Worm (Caenorhabditis elegans) whole organism, midembryonic: Measurements from ENCODE around the gene F54F7.2.
A peak's percentile ranks its signal among the peaks of the same experiment; 100 is the strongest.

Experiments used
- T22C8.4 ChIP-seq: fragments of 200-800 bp; sonication (Bioruptor generic); IDR thresholded peaks from 2 replicates; pipeline ENCODE4 v1.3.6; 2022; ENCODE audit warnings: missing genetic modification characterization, missing compliant biosample characterization
- cog-1 ChIP-seq: sonication (generic microtip); optimal IDR thresholded peaks from 2 replicates; lab custom pipeline; 2016; ENCODE audit warnings: missing genetic modification characterization, missing compliant biosample characterization
- flt-1 ChIP-seq: fragments of 200-800 bp; sonication (Bioruptor generic); IDR thresholded peaks from 2 replicates; pipeline ENCODE4 v1.3.6; 2022; ENCODE audit warnings: missing genetic modification characterization, missing compliant biosample characterization
- klf-2 ChIP-seq: fragments of 200-800 bp; sonication (Bioruptor generic); conservative IDR thresholded peaks from 2 replicates; pipeline ENCODE4 v1.3.6; 2022; ENCODE audit warnings: missing genetic modification reagents, missing genetic modification characterization, missing compliant biosample characterization
- med-1 ChIP-seq: sonication (generic microtip); optimal IDR thresholded peaks from 2 replicates; lab custom pipeline; 2017; ENCODE audit warnings: missing genetic modification characterization, mild to moderate bottlenecking, missing compliant biosample characterization, antibody characterized with exemption, missing genetic modification reagents; ENCODE audit not compliant: insufficient read depth
- ref-1 ChIP-seq: fragments of 200-800 bp; sonication (Bioruptor generic); conservative IDR thresholded peaks from 2 replicates; pipeline ENCODE4 v1.3.6; 2022; ENCODE audit warnings: missing genetic modification reagents, missing genetic modification characterization, missing compliant biosample characterization
- tab-1 ChIP-seq: fragments of 200-800 bp; sonication (Bioruptor generic); IDR thresholded peaks from 2 replicates; pipeline ENCODE4 v1.3.6; 2022; ENCODE audit warnings: missing genetic modification characterization, missing compliant biosample characterization
- ztf-23 ChIP-seq: fragments of 200-800 bp; sonication (Bioruptor generic); IDR thresholded peaks from 2 replicates; pipeline ENCODE4 v1.3.6; 2022; ENCODE audit warnings: missing genetic modification reagents, missing genetic modification characterization, missing compliant biosample characterization
- ztf-29 ChIP-seq: fragments of 200-800 bp; sonication (Bioruptor generic); IDR thresholded peaks from 2 replicates; pipeline ENCODE4 v1.3.6; 2022; ENCODE audit warnings: missing genetic modification reagents, missing genetic modification characterization, missing compliant biosample characterization

Gene F54F7.2

DNA sequence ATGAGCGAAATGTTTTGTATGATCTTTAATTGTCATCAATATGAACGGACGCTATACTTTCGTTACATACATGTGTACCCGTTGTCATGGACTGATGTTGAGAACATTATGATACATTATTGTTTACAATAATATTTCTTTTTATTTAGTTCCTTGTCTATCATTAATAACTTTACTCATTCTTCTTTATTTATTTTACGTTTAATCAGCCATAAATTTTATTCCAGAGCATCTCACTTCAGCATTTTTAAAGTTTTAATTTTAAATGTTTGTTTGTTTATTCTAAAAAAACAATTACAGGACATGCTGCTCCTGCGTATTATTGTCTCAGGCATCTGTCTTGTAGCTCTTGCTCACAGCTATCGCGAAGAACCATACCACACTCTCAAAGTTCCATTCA is at the start of gene F54F7.2:
Gene F54F7.2, plus strand, starts transcription at position 301 of the 400 bp plus-strand sequence.
- no peak for TF ChIP-seq T22C8.4
- no peak for TF ChIP-seq ztf-23 (GFP tag; lab: Robert Waterston, UW)
- no peak for TF ChIP-seq ref-1 (GFP tag; lab: Robert Waterston, UW)
- no peak for TF ChIP-seq tab-1 (GFP tag; lab: Robert Waterston, UW)
- no peak for TF ChIP-seq med-1 (GFP tag; lab: Kevin White, UChicago)
- TF ChIP-seq klf-2 (GFP tag; lab: Robert Waterston, UW): no peak
- TF ChIP-seq cog-1 (tag; lab: Kevin White, UChicago): no peak
- TF ChIP-seq ztf-29 (GFP tag; lab: Robert Waterston, UW): no peak
- TF ChIP-seq flt-1 (GFP tag; lab: Robert Waterston, UW): no peak

DNA sequence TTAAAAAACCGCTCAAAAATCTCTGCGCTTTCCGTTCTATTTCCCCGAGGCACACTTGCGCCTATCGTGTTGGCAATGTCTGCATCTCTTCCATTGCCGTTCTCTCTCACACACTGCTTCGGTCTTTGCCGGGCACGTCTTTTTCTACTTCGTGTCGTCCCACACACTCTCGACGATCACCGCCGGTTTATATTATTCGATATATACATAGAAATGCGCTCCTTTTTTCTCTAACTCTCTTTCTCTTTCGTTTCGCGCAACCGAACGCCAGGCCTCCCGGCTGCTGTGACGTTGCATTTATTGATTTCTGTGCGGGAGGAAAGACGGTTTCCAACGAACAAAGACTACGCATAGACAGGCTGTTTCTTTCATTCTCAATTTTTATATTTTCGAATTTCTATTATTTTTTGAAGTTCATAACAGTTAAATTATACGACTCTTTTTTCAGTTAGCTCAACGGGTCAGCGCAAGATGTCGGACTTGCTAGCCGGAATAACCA is 45.4 kb upstream of the F54F7.2 start, which contains the start of gene rsd-3:
Gene rsd-3, plus strand, starts transcription at position 449 of the 499 bp plus-strand sequence.
- no peak for TF ChIP-seq ref-1 (GFP tag; lab: Robert Waterston, UW)
- TF ChIP-seq flt-1 (GFP tag; lab: Robert Waterston, UW): peak; percentile 66; the same call in 1 of the 2 replicates
- peak; percentile 77; the same call in 1 of the 2 replicates for TF ChIP-seq T22C8.4
- no peak for TF ChIP-seq ztf-29 (GFP tag; lab: Robert Waterston, UW)
- TF ChIP-seq med-1 (GFP tag; lab: Kevin White, UChicago): no peak
- TF ChIP-seq tab-1 (GFP tag; lab: Robert Waterston, UW): no peak
- no peak for TF ChIP-seq klf-2 (GFP tag; lab: Robert Waterston, UW)
- TF ChIP-seq ztf-23 (GFP tag; lab: Robert Waterston, UW): no peak
- peak; percentile 42 for TF ChIP-seq cog-1 (tag; lab: Kevin White, UChicago)

DNA sequence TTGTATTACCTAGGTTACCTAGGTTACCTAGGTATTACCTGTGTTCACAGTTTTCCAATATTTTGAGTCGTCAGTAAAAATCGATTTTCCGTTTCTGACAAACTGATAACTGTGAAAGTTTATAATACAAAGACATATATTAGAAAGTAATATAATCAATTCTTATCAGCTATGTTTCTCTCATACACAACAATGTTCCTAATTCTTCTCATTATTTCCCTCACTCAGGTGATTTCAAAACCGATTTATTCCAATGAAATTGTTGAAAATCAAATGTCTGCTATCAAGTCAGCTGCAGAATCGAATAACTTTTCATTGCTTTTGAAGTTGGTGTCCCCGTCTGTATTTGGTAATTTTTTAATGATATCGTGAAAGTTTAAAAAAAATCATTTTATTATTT is 39.4 kb upstream of the F54F7.2 start, which contains the start of gene C34E11.4:
Gene C34E11.4, plus strand, starts transcription at position 154 of the 400 bp plus-strand sequence.
- no peak for TF ChIP-seq cog-1 (tag; lab: Kevin White, UChicago)
- TF ChIP-seq tab-1 (GFP tag; lab: Robert Waterston, UW): no peak
- no peak for TF ChIP-seq klf-2 (GFP tag; lab: Robert Waterston, UW)
- TF ChIP-seq ztf-29 (GFP tag; lab: Robert Waterston, UW): no peak
- TF ChIP-seq ref-1 (GFP tag; lab: Robert Waterston, UW): no peak
- no peak for TF ChIP-seq flt-1 (GFP tag; lab: Robert Waterston, UW)
- TF ChIP-seq ztf-23 (GFP tag; lab: Robert Waterston, UW): no peak
- TF ChIP-seq T22C8.4: no peak
- TF ChIP-seq med-1 (GFP tag; lab: Kevin White, UChicago): no peak

DNA sequence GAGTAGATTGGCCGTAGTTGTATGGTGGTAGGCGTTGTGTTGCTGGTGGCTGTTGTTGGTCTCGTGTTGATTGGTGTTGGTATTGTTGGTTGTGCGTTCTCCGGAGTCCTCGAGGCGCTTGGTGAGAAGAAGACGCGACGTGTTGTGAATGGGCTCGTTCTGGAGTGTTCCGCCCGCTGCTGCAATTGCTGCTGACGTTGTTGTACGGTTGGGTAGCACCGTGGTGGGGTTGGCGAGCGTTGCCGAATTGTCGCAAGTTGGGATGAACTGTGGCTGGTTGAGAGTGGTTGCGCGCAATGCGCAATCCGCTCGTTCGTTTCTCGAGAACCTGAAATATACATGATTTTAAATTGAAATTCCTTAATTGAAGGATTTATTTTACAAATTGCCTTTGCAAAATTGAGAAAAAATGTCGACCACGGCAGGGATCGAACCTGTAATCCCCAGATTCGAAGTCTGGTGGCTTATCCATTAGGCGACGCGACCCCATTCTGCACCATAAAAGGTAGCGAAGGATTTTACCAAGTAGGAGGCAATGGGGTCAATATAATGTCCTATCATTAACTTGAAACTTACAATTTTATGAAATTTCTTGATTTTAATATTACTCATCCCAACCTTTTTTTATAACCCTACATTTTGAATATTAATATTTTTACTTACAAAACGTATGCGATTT is 37.1 kb upstream of the F54F7.2 start:
- TF ChIP-seq tab-1 (GFP tag; lab: Robert Waterston, UW) (no peak), flt-1 (GFP tag; lab: Robert Waterston, UW) (no peak), cog-1 (tag; lab: Kevin White, UChicago) (no peak), med-1 (GFP tag; lab: Kevin White, UChicago) (no peak), ztf-23 (GFP tag; lab: Robert Waterston, UW) (no peak), klf-2 (GFP tag; lab: Robert Waterston, UW) (no peak), T22C8.4 (no peak), ztf-29 (GFP tag; lab: Robert Waterston, UW) (no peak), ref-1 (GFP tag; lab: Robert Waterston, UW) (no peak)

DNA sequence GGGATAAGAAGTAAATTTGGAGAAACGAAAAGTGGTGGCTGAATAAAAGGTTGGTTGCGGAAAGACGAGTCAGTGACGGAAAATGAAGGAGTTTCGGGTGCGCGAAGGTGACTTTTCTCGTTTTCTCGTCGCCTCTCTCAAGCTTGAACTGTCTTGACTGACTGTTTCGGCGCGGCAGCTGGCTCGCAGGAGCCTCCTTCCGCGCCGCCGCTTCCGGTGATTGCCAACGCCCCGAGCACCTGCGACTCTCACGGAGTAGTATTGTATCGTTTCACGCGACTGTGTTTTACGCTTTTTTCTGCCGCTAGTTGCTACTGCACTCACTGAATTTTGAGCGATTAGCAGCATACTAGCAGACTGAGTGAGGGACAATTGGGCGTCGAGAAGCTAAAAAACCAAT is 28.8 kb upstream of the F54F7.2 start, which contains the start of gene C34E11.2:
Gene C34E11.2, minus strand, starts transcription at position 84 of the 400 bp plus-strand sequence.
- no peak for TF ChIP-seq med-1 (GFP tag; lab: Kevin White, UChicago)
- no peak for TF ChIP-seq ref-1 (GFP tag; lab: Robert Waterston, UW)

DNA sequence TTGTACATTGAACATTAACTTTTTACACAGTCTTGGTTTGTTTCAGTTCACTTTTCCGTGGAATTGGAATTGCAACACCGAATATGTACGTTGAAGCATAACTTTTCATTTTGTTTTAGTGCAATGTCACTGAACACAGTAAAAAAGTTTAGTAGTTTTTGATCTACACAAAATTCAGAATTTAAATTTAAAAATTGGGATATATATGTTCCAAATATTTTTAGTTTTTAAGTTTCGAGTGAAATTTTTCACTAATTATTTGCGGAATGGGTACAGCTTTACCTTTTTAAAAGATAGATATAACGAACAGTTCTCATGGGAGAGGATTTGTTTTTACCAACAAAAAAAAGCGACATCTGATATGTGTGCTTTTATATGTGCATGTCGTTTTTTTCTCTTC is 26.6 kb upstream of the F54F7.2 start:
- TF ChIP-seq flt-1 (GFP tag; lab: Robert Waterston, UW): no peak
- TF ChIP-seq ztf-23 (GFP tag; lab: Robert Waterston, UW): no peak
- TF ChIP-seq cog-1 (tag; lab: Kevin White, UChicago): no peak
- TF ChIP-seq ztf-29 (GFP tag; lab: Robert Waterston, UW): no peak
- TF ChIP-seq klf-2 (GFP tag; lab: Robert Waterston, UW): no peak
- TF ChIP-seq T22C8.4: no peak
- no peak for TF ChIP-seq tab-1 (GFP tag; lab: Robert Waterston, UW)
- no peak for TF ChIP-seq ref-1 (GFP tag; lab: Robert Waterston, UW)
- no peak for TF ChIP-seq med-1 (GFP tag; lab: Kevin White, UChicago)

DNA sequence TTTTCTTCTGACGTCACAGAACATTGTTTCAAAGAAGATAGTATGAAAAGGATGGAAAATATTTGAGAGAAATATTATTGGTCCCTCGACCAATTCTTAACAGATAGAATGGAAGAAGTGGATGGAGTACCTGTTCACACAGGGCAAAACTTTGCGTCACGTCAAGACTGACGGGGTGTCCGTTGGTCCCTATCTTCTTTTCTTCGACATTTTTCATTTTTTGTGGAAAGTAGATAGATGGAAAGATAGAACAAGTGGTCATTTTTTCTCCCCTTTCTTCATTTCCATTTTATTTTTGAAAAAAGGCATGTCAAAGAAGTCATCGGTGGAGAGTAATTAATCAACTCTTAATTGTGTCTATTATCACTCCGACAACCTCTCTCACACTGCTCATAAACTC is 24.8 kb upstream of the F54F7.2 start:
- TF ChIP-seq T22C8.4: no peak
- no peak for TF ChIP-seq tab-1 (GFP tag; lab: Robert Waterston, UW)
- no peak for TF ChIP-seq ztf-23 (GFP tag; lab: Robert Waterston, UW)
- no peak for TF ChIP-seq ztf-29 (GFP tag; lab: Robert Waterston, UW)
- TF ChIP-seq klf-2 (GFP tag; lab: Robert Waterston, UW): no peak
- no peak for TF ChIP-seq cog-1 (tag; lab: Kevin White, UChicago)
- no peak for TF ChIP-seq med-1 (GFP tag; lab: Kevin White, UChicago)
- no peak for TF ChIP-seq ref-1 (GFP tag; lab: Robert Waterston, UW)
- TF ChIP-seq flt-1 (GFP tag; lab: Robert Waterston, UW): no peak

DNA sequence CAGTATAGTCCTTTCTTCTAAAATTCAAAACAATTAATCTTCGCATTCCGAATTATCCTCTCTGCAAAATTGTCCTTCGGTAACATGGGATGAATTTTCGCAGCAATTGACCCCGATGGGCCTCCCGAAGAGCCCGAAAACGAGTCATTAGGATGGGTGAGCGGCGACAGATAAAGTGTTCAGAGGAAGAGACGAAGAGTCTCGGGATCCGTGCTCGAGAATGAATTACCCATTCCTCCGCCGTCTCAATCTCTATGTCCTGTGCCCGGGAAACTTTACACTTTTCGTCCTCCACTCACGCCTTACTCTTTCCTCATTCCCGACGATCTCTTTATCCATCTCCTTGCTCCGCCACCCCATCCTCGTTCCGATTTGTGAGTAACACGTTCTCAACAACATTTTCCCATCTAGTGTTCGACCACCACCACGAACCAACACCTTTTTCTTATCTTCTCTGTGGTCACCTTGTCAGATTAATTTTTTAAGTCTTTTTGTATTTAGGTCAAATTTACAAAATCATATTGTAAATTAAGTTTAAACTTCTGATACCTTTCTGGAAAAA is 22.2 kb upstream of the F54F7.2 start:
- no peak for TF ChIP-seq med-1 (GFP tag; lab: Kevin White, UChicago)
- no peak for TF ChIP-seq klf-2 (GFP tag; lab: Robert Waterston, UW)
- no peak for TF ChIP-seq cog-1 (tag; lab: Kevin White, UChicago)
- no peak for TF ChIP-seq ztf-23 (GFP tag; lab: Robert Waterston, UW)
- TF ChIP-seq ztf-29 (GFP tag; lab: Robert Waterston, UW): no peak
- TF ChIP-seq flt-1 (GFP tag; lab: Robert Waterston, UW): no peak
- TF ChIP-seq tab-1 (GFP tag; lab: Robert Waterston, UW): no peak
- TF ChIP-seq ref-1 (GFP tag; lab: Robert Waterston, UW): no peak
- no peak for TF ChIP-seq T22C8.4
